Fruit fly (Drosophila melanogaster): Measurements from ENCODE around the gene Npc2h.

Npc2h gene

DNA sequence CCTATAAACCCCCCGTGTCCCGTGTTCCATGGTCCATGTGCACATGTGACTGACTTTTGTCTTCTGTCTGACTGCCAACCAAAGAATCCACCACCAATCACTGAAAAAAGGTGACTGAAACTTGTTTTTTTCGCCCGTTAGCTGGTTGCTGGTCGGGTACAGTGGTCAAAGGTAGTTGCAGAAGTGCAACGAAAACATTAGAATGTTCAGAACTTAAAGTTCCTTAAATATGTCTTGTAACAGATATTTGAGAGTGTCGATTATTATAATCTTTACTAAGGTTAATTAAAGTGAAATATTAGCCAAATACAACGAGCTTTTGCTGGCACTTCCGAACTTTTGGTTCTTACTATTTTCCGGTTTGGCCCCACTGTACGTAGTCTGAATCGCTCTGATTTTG, 15.1 kb upstream of the Npc2h start (continued):
- TF ChIP-seq gt (GFP tag; IDR thresholded peaks at IDR 0.05) (no peak), HLH54F (GFP tag; optimal IDR thresholded peaks at IDR 0.05) (no peak), ash1 (GFP tag; optimal IDR thresholded peaks at IDR 0.05) (no peak), btn (GFP tag; optimal IDR thresholded peaks at IDR 0.05) (no peak), CG10267 (tag; optimal IDR thresholded peaks at IDR 0.05) (peak; percentile 68), CG13123 (GFP tag; optimal IDR thresholded peaks at IDR 0.05) (no peak), HmgZ (tag; optimal IDR thresholded peaks at IDR 0.05) (peak; percentile 9), sob (GFP tag; IDR thresholded peaks at IDR 0.05) (0 out of 2 replicates have a peak, but pooled peaks have one; percentile 17), CG3065 (GFP tag; optimal IDR thresholded peaks at IDR 0.05) (no peak), CG16863 (GFP tag; optimal IDR thresholded peaks at IDR 0.05) (peak; percentile 31), MTF-1 (GFP tag; optimal IDR thresholded peaks at IDR 0.05; ENCODE audit: borderline replicate concordance) (peak; percentile 24), CG12219 (GFP tag; optimal IDR thresholded peaks at IDR 0.05) (peak; percentile 46), tgo (GFP tag; IDR thresholded peaks at IDR 0.05) (no peak; the same call in 2 of the 3 replicates), kni (GFP tag; optimal IDR thresholded peaks at IDR 0.05) (peak; percentile 76), CG10654 (GFP tag; optimal IDR thresholded peaks at IDR 0.05) (peak; percentile 36), CG11456 (GFP tag; IDR thresholded peaks at IDR 0.05) (no peak), cg (GFP tag; optimal IDR thresholded peaks at IDR 0.05) (no peak), Sox102F (GFP tag; optimal IDR thresholded peaks at IDR 0.05) (peak; percentile 52), CG1647 (GFP tag; optimal IDR thresholded peaks at IDR 0.05) (no peak), sug (tag; optimal IDR thresholded peaks at IDR 0.05) (no peak), Stat92E (GFP tag; optimal IDR thresholded peaks at IDR 0.05) (no peak), CG31441 (GFP tag; IDR thresholded peaks at IDR 0.05) (peak; percentile 66), pum (GFP tag; optimal IDR thresholded peaks at IDR 0.05) (peak; percentile 36), CG11695 (GFP tag; IDR thresholded peaks at IDR 0.05) (0 out of 3 replicates have a peak, but pooled peaks have one; percentile 47), shn (GFP tag; optimal IDR thresholded peaks at IDR 0.05) (peak; percentile 21), fd102C (GFP tag; optimal IDR thresholded peaks at IDR 0.05) (no peak), CG8388 (GFP tag; optimal IDR thresholded peaks at IDR 0.05) (peak; percentile 68), dmrt99B (tag; optimal IDR thresholded peaks at IDR 0.05) (peak; percentile 64), en (GFP tag; optimal IDR thresholded peaks at IDR 0.05) (peak; percentile 16), pfk (GFP tag; optimal IDR thresholded peaks at IDR 0.05) (no peak), CG11247 (GFP tag; IDR thresholded peaks at IDR 0.05) (no peak), CG10366 (GFP tag; IDR thresholded peaks at IDR 0.05) (no peak; the same call in 1 of the 2 replicates), scrt (GFP tag; optimal IDR thresholded peaks at IDR 0.05) (no peak), CG3847 (GFP tag; IDR thresholded peaks at IDR 0.05) (no peak), CG31365 (tag; optimal IDR thresholded peaks at IDR 0.05) (no peak), Dbx (GFP tag; IDR thresholded peaks at IDR 0.05) (no peak), mirr (GFP tag; optimal IDR thresholded peaks at IDR 0.05) (no peak), phol (tag; optimal IDR thresholded peaks at IDR 0.05) (peak; percentile 72), tio (GFP tag; optimal IDR thresholded peaks at IDR 0.05) (no peak), crp (GFP tag; optimal IDR thresholded peaks at IDR 0.05) (no peak), Side (GFP tag; optimal IDR thresholded peaks at IDR 0.05) (peak; percentile 25), CG1024 (GFP tag; IDR thresholded peaks at IDR 0.05) (no peak), CG17802 (tag; optimal IDR thresholded peaks at IDR 0.05) (peak; percentile 9), sr (GFP tag; IDR thresholded peaks at IDR 0.05) (no peak), Nf-YB (GFP tag; optimal IDR thresholded peaks at IDR 0.05) (peak; percentile 37), pho (GFP tag; optimal IDR thresholded peaks at IDR 0.05) (no peak), CG13775 (GFP tag; optimal IDR thresholded peaks at IDR 0.05) (peak; percentile 16), CG17186 (GFP tag; optimal IDR thresholded peaks at IDR 0.05) (no peak), CG1603 (tag; optimal IDR thresholded peaks at IDR 0.05) (peak; percentile 74), CG2678 (tag; optimal IDR thresholded peaks at IDR 0.05) (peak; percentile 65), CG11093 (GFP tag; IDR thresholded peaks at IDR 0.05) (no peak)

Measured in whole organism, embryonic.